Fruit fly (Drosophila melanogaster) whole organism, pupa: ENCODE data around the gene CG8675.

ENCODE experiments used
- CG12605 ChIP-seq: fragments of 200-800 bp; sonication (Bioruptor generic); IDR thresholded peaks from 2 replicates; pipeline ENCODE4 v1.3.6; 2022; ENCODE audit warnings: missing biosample characterization, missing genetic modification characterization
- CG13204 ChIP-seq: fragments of 200-800 bp; sonication (Bioruptor generic); optimal IDR thresholded peaks from 2 replicates; lab custom pipeline; 2018; ENCODE audit warnings: missing biosample characterization, mild to moderate bottlenecking, missing genetic modification characterization, moderate library complexity
- CG17806 ChIP-seq: fragments of 200-800 bp; sonication (Bioruptor generic); optimal IDR thresholded peaks from 2 replicates; lab custom pipeline; 2018; ENCODE audit warnings: missing biosample characterization, mild to moderate bottlenecking, missing genetic modification characterization, moderate library complexity
- CG32121 ChIP-seq: fragments of 200-800 bp; sonication (Bioruptor generic); IDR thresholded peaks from 2 replicates; pipeline ENCODE4 v1.3.6; 2022; ENCODE audit warnings: missing biosample characterization, missing genetic modification characterization
- Ets98B ChIP-seq: fragments of 200-800 bp; sonication (Bioruptor generic); IDR thresholded peaks from 2 replicates; pipeline ENCODE4 v1.3.6; 2022; ENCODE audit warnings: missing biosample characterization, missing genetic modification characterization
- Pif1A ChIP-seq: fragments of 200-800 bp; sonication (Bioruptor generic); optimal IDR thresholded peaks from 3 replicates; lab custom pipeline; 2016; ENCODE audit warnings: missing biosample characterization, missing genetic modification characterization
- Pif1B ChIP-seq: fragments of 200-800 bp; sonication (Bioruptor generic); optimal IDR thresholded peaks from 3 replicates; lab custom pipeline; 2016; ENCODE audit warnings: missing biosample characterization, missing genetic modification characterization
- Snoo ChIP-seq: fragments of 200-800 bp; sonication (Bioruptor generic); optimal IDR thresholded peaks from 3 replicates; lab custom pipeline; 2017; ENCODE audit warnings: missing biosample characterization, mild to moderate bottlenecking, missing genetic modification characterization, inconsistent platforms
- gl ChIP-seq: fragments of 200-800 bp; sonication (Bioruptor generic); optimal IDR thresholded peaks from 2 replicates; lab custom pipeline; 2018; ENCODE audit warnings: missing biosample characterization, mild to moderate bottlenecking, missing genetic modification characterization
- rn ChIP-seq: fragments of 200-800 bp; sonication (Bioruptor generic); IDR thresholded peaks from 2 replicates; pipeline ENCODE4 v1.3.6; 2022; ENCODE audit warnings: missing biosample characterization, missing genetic modification characterization

DNA sequence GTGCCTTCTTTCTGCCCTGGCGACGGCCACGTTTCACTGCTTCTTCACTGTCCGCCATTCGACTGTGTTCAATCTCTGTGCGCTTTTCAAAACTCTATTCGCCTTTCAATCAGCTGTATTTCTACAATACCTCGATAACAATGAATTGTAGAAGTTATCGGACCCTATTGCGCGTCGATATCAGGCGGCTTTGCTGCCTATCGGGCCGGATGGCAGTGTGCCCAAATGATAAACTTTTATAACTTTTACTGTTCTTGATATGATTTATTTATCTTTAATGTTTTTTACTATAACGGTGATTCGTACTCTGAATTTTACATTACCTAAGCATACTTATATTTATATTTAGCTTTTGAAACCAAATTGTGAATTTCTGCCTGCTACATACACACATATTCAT is 4.4 kb downstream of the CG8675 start, which contains the start of gene CG8915:
- TF ChIP-seq CG32121 (GFP tag; lab: Robert Waterston, UW) (no peak), rn (GFP tag; lab: Robert Waterston, UW) (no peak), Pif1B (GFP tag; lab: Kevin White, UChicago) (no peak), Pif1A (GFP tag; lab: Kevin White, UChicago) (no peak), Ets98B (GFP tag; lab: Robert Waterston, UW) (no peak), CG12605 (GFP tag; lab: Robert Waterston, UW) (no peak), CG17806 (tag; lab: Kevin White, UChicago) (no peak), gl (tag; lab: Kevin White, UChicago) (no peak), Snoo (tag; lab: Kevin White, UChicago) (no peak), CG13204 (no peak)
